Fruit fly (Drosophila melanogaster) whole organism, embryonic: Measurements from ENCODE around the gene CG9706.

Source experiments
- Abd-B ChIP-seq: fragments of 200-800 bp; sonication (Bioruptor generic); optimal IDR thresholded peaks from 2 replicates; lab custom pipeline; 2018; ENCODE audit warnings: missing biosample characterization, mild to moderate bottlenecking, missing genetic modification characterization, moderate library complexity
- Bdp1 ChIP-seq: fragments of 200-800 bp; sonication (Bioruptor generic); optimal IDR thresholded peaks from 3 replicates; lab custom pipeline; 2016; ENCODE audit warnings: missing biosample characterization, missing genetic modification characterization
- BtbVII ChIP-seq: fragments of 200-800 bp; sonication (Bioruptor generic); optimal IDR thresholded peaks from 3 replicates; lab custom pipeline; 2017; ENCODE audit warnings: missing biosample characterization, mild to moderate bottlenecking, missing genetic modification characterization
- CG10366 ChIP-seq: fragments of 200-800 bp; sonication (Bioruptor generic); IDR thresholded peaks from 2 replicates; pipeline ENCODE4 v1.3.6; 2022; ENCODE audit warnings: missing biosample characterization, missing genetic modification characterization
- CG11247 ChIP-seq: fragments of 200-800 bp; sonication (Bioruptor generic); IDR thresholded peaks from 2 replicates; pipeline ENCODE4 v1.3.6; 2022; ENCODE audit warnings: missing biosample characterization, missing genetic modification characterization
- CG11723 ChIP-seq: fragments of 200-800 bp; sonication (Bioruptor generic); optimal IDR thresholded peaks from 2 replicates; lab custom pipeline; 2017; ENCODE audit warnings: missing biosample characterization, mild to moderate bottlenecking, missing genetic modification characterization
- CG12155 ChIP-seq: fragments of 200-800 bp; sonication (Bioruptor generic); optimal IDR thresholded peaks from 3 replicates; lab custom pipeline; 2016; ENCODE audit warnings: missing biosample characterization, missing genetic modification characterization
- CG12744 ChIP-seq: fragments of 200-800 bp; sonication (Bioruptor generic); optimal IDR thresholded peaks from 2 replicates; lab custom pipeline; 2016; ENCODE audit warnings: missing biosample characterization, missing genetic modification characterization
- CG13296 ChIP-seq: fragments of 200-800 bp; sonication (Bioruptor generic); optimal IDR thresholded peaks from 3 replicates; lab custom pipeline; 2018; ENCODE audit warnings: missing biosample characterization, mild to moderate bottlenecking, missing genetic modification characterization
- CG13775 ChIP-seq: fragments of 200-800 bp; sonication (Bioruptor generic); optimal IDR thresholded peaks from 3 replicates; lab custom pipeline; 2017; ENCODE audit warnings: missing biosample characterization, mild to moderate bottlenecking, missing genetic modification characterization
- CG16779 ChIP-seq: fragments of 200-800 bp; sonication (Bioruptor generic); IDR thresholded peaks from 2 replicates; pipeline ENCODE4 v1.3.6; 2022; ENCODE audit warnings: missing biosample characterization, missing genetic modification characterization
- CG17612 ChIP-seq: fragments of 200-800 bp; sonication (Bioruptor generic); IDR thresholded peaks from 2 replicates; pipeline ENCODE4 v1.3.6; 2022; ENCODE audit warnings: missing biosample characterization, missing genetic modification characterization
- CG17802 ChIP-seq: fragments of 200-800 bp; sonication (Bioruptor generic); optimal IDR thresholded peaks from 2 replicates; lab custom pipeline; 2018; ENCODE audit warnings: missing biosample characterization, mild to moderate bottlenecking, missing genetic modification characterization, moderate library complexity
- CG1832 ChIP-seq: fragments of 200-800 bp; sonication (Bioruptor generic); optimal IDR thresholded peaks from 2 replicates; lab custom pipeline; 2017; ENCODE audit warnings: missing biosample characterization, mild to moderate bottlenecking, missing genetic modification characterization, inconsistent platforms
- CG2116 ChIP-seq: fragments of 200-800 bp; sonication (Bioruptor generic); optimal IDR thresholded peaks from 3 replicates; lab custom pipeline; 2018; ENCODE audit warnings: missing biosample characterization, mild to moderate bottlenecking, missing genetic modification characterization
- CG30403 ChIP-seq: fragments of 200-800 bp; sonication (Bioruptor generic); optimal IDR thresholded peaks from 3 replicates; lab custom pipeline; 2016; ENCODE audit warnings: missing biosample characterization, missing genetic modification characterization
- CG32767 ChIP-seq: fragments of 200-800 bp; sonication (Bioruptor generic); IDR thresholded peaks from 2 replicates; pipeline ENCODE4 v1.3.6; 2022; ENCODE audit warnings: missing biosample characterization, missing genetic modification characterization
- CG32772 ChIP-seq: fragments of 200-800 bp; sonication (Bioruptor generic); IDR thresholded peaks from 2 replicates; pipeline ENCODE4 v1.3.6; 2022; ENCODE audit warnings: missing biosample characterization, missing genetic modification characterization
- CG34422 ChIP-seq: fragments of 200-800 bp; sonication (Bioruptor generic); IDR thresholded peaks from 3 replicates; pipeline ENCODE4 v1.3.6; 2022; ENCODE audit warnings: missing biosample characterization, missing genetic modification characterization
- CG4424 ChIP-seq: fragments of 200-800 bp; sonication (Bioruptor generic); optimal IDR thresholded peaks from 3 replicates; lab custom pipeline; 2016; ENCODE audit warnings: missing biosample characterization, missing genetic modification characterization
- CG4707 ChIP-seq: fragments of 200-800 bp; sonication (Bioruptor generic); optimal IDR thresholded peaks from 2 replicates; lab custom pipeline; 2018; ENCODE audit warnings: missing biosample characterization, mild to moderate bottlenecking, missing genetic modification characterization, moderate library complexity
- CG6683 ChIP-seq: fragments of 200-800 bp; sonication (Bioruptor generic); optimal IDR thresholded peaks from 2 replicates; lab custom pipeline; 2017; ENCODE audit warnings: missing biosample characterization, mild to moderate bottlenecking, missing genetic modification characterization, missing genetic modification reagents
- CG8281 ChIP-seq: fragments of 200-800 bp; sonication (Bioruptor generic); optimal IDR thresholded peaks from 2 replicates; lab custom pipeline; 2018; ENCODE audit warnings: missing biosample characterization, mild to moderate bottlenecking, missing genetic modification characterization, moderate library complexity
- D19A ChIP-seq: fragments of 200-800 bp; optimal IDR thresholded peaks from 3 replicates; lab custom pipeline; 2019; ENCODE audit warnings: missing biosample characterization, mild to moderate bottlenecking, missing genetic modification characterization, moderate library complexity
- HLH4C ChIP-seq: fragments of 200-800 bp; sonication (Bioruptor generic); IDR thresholded peaks from 3 replicates; pipeline ENCODE4 v1.3.6; 2022; ENCODE audit warnings: missing biosample characterization, missing genetic modification characterization; ENCODE audit not compliant: partially characterized antibody
- Hr39 ChIP-seq: fragments of >200 bp; optimal IDR thresholded peaks from 2 replicates; lab custom pipeline; 2017
- Mad ChIP-seq: fragments of 200-800 bp; sonication (Bioruptor generic); optimal IDR thresholded peaks from 2 replicates; lab custom pipeline; 2016; ENCODE audit warnings: missing biosample characterization, missing genetic modification characterization
- Max ChIP-seq: fragments of 200-800 bp; sonication (Bioruptor generic); optimal IDR thresholded peaks from 2 replicates; lab custom pipeline; 2016; ENCODE audit warnings: missing biosample characterization, mild to moderate bottlenecking, missing genetic modification characterization
- Mes4 ChIP-seq: fragments of 200-800 bp; sonication (Bioruptor generic); optimal IDR thresholded peaks from 2 replicates; lab custom pipeline; 2016; ENCODE audit warnings: missing biosample characterization, missing genetic modification characterization
- Neu2 ChIP-seq: fragments of 200-800 bp; sonication (Bioruptor generic); optimal IDR thresholded peaks from 3 replicates; lab custom pipeline; 2016; ENCODE audit warnings: missing biosample characterization, missing genetic modification characterization, borderline replicate concordance
- Nf-YB ChIP-seq: fragments of 200-800 bp; sonication (Bioruptor generic); optimal IDR thresholded peaks from 3 replicates; lab custom pipeline; 2019; ENCODE audit warnings: missing biosample characterization, mild to moderate bottlenecking, missing genetic modification characterization, moderate library complexity
- Nf-YC ChIP-seq: fragments of 200-800 bp; optimal IDR thresholded peaks from 3 replicates; lab custom pipeline; 2019; ENCODE audit warnings: missing biosample characterization, mild to moderate bottlenecking, missing genetic modification characterization, moderate library complexity
- Ravus ChIP-seq: fragments of 200-800 bp; sonication (Bioruptor generic); IDR thresholded peaks from 2 replicates; pipeline ENCODE4 v1.3.6; 2022; ENCODE audit warnings: missing biosample characterization, missing genetic modification characterization
- Side ChIP-seq: fragments of 200-800 bp; sonication (Bioruptor generic); optimal IDR thresholded peaks from 2 replicates; lab custom pipeline; 2016; ENCODE audit warnings: missing biosample characterization, missing genetic modification characterization
- Sry-β ChIP-seq: fragments of 200-800 bp; sonication (Bioruptor generic); optimal IDR thresholded peaks from 2 replicates; lab custom pipeline; 2018; ENCODE audit warnings: missing biosample characterization, mild to moderate bottlenecking, missing genetic modification characterization, moderate library complexity
- Trl ChIP-seq, 3 experiments: fragments of >200 bp in 2 of 3; fragments of 200-800 bp in 1 of 3; sonication (Bioruptor generic) in 1 of 3; optimal IDR thresholded peaks; 2 replicates in 1 of 3; 3 replicates in 2 of 3; lab custom pipeline; 2016 to 2017; ENCODE audit warnings: missing biosample characterization in 1 of 3, missing genetic modification characterization in 1 of 3
- ara ChIP-seq: fragments of 200-800 bp; sonication (Bioruptor generic); IDR thresholded peaks from 2 replicates; pipeline ENCODE4 v1.3.6; 2022; ENCODE audit warnings: missing biosample characterization, missing genetic modification characterization
- cwo ChIP-seq: fragments of 200-800 bp; sonication (Bioruptor generic); optimal IDR thresholded peaks from 3 replicates; lab custom pipeline; 2017; ENCODE audit warnings: missing biosample characterization, missing genetic modification characterization, mild to moderate bottlenecking, moderate library complexity, missing genetic modification reagents
- da ChIP-seq: fragments of 200-800 bp; sonication (Bioruptor generic); optimal IDR thresholded peaks from 2 replicates; lab custom pipeline; 2016; ENCODE audit warnings: missing biosample characterization, missing genetic modification characterization
- emc ChIP-seq: fragments of 200-800 bp; sonication (Bioruptor generic); optimal IDR thresholded peaks from 2 replicates; lab custom pipeline; 2016; ENCODE audit warnings: missing biosample characterization, missing genetic modification characterization
- fd64A ChIP-seq: fragments of 200-800 bp; sonication (Bioruptor generic); optimal IDR thresholded peaks from 3 replicates; lab custom pipeline; 2018; ENCODE audit warnings: missing biosample characterization, mild to moderate bottlenecking, missing genetic modification characterization
- gem ChIP-seq: fragments of 200-800 bp; sonication (Bioruptor generic); optimal IDR thresholded peaks from 2 replicates; lab custom pipeline; 2019; ENCODE audit warnings: missing biosample characterization, mild to moderate bottlenecking, missing genetic modification characterization, moderate library complexity
- gro ChIP-seq: fragments of 200-800 bp; sonication (Bioruptor generic); optimal IDR thresholded peaks from 2 replicates; lab custom pipeline; 2016; ENCODE audit warnings: missing biosample characterization, missing genetic modification characterization
- kni ChIP-seq: fragments of 200-800 bp; sonication (Bioruptor generic); optimal IDR thresholded peaks from 3 replicates; lab custom pipeline; 2017; ENCODE audit warnings: mild to moderate bottlenecking, missing biosample characterization, missing genetic modification reagents, missing genetic modification characterization
- p53 ChIP-seq: fragments of 200-800 bp; sonication (Bioruptor generic); optimal IDR thresholded peaks from 2 replicates; lab custom pipeline; 2016; ENCODE audit warnings: missing biosample characterization, missing genetic modification characterization
- schlank ChIP-seq: fragments of 200-800 bp; sonication (Bioruptor generic); optimal IDR thresholded peaks from 2 replicates; lab custom pipeline; 2018; ENCODE audit warnings: missing biosample characterization, mild to moderate bottlenecking, missing genetic modification characterization
- sima ChIP-seq: fragments of 200-800 bp; sonication (Bioruptor generic); optimal IDR thresholded peaks from 2 replicates; lab custom pipeline; 2016; ENCODE audit warnings: missing biosample characterization, missing genetic modification characterization
- tll ChIP-seq, 2 experiments: fragments of 200-800 bp in 1 of 2; fragments of >200 bp in 1 of 2; sonication (Bioruptor generic) in 1 of 2; optimal IDR thresholded peaks; 2 replicates each; lab custom pipeline; 2017 to 2019; ENCODE audit warnings: missing biosample characterization in 2 of 2, missing genetic modification characterization in 2 of 2, mild to moderate bottlenecking in 1 of 2, moderate library complexity in 1 of 2
- tna ChIP-seq: fragments of 200-800 bp; sonication (Bioruptor generic); IDR thresholded peaks from 2 replicates; pipeline ENCODE4 v1.3.6; 2022; ENCODE audit warnings: missing biosample characterization, missing genetic modification characterization; ENCODE audit not compliant: partially characterized antibody
- tx ChIP-seq: fragments of 200-800 bp; sonication (Bioruptor generic); optimal IDR thresholded peaks from 2 replicates; lab custom pipeline; 2016; ENCODE audit warnings: missing biosample characterization, missing genetic modification characterization
- zen ChIP-seq: fragments of 200-800 bp; sonication (Bioruptor generic); optimal IDR thresholded peaks from 3 replicates; lab custom pipeline; 2018; ENCODE audit warnings: missing biosample characterization, mild to moderate bottlenecking, missing genetic modification characterization, moderate library complexity

CG9706 gene

dm6 chr3L:16749726-16750125 lies 33.1 kb upstream of the CG9706 start (continued):
- TF ChIP-seq CG30403 (peak; percentile 22), CG17612 (GFP tag; lab: Robert Waterston, UW) (no peak), ara (GFP tag; lab: Robert Waterston, UW) (no peak), Side (GFP tag; lab: Kevin White, UChicago) (no peak), Neu2 (GFP tag; lab: Kevin White, UChicago) (no peak), gem (tag; lab: Kevin White, UChicago) (peak; percentile 70), CG34422 (GFP tag; lab: Robert Waterston, UW) (no peak), Ravus (GFP tag; lab: Robert Waterston, UW) (no peak), p53 (no peak), schlank (tag; lab: Kevin White, UChicago) (no peak), CG13775 (GFP tag; lab: Kevin White, UChicago) (no peak), Bdp1 (GFP tag; lab: Kevin White, UChicago) (no peak), emc (GFP tag; lab: Kevin White, UChicago) (no peak), zen (tag; lab: Kevin White, UChicago) (peak; percentile 18), tll (GFP tag; optimal IDR thresholded peaks at IDR 0.05; lab: Kevin White, UChicago) (no peak), CG32767 (no peak), tx (GFP tag; lab: Kevin White, UChicago) (no peak), Mes4 (GFP tag; lab: Kevin White, UChicago) (no peak), CG16779 (GFP tag; lab: Robert Waterston, UW) (no peak), kni (no peak), sima (GFP tag; lab: Kevin White, UChicago) (no peak), CG12155 (GFP tag; lab: Kevin White, UChicago) (no peak), CG8281 (tag; lab: Kevin White, UChicago) (no peak), CG17802 (tag; lab: Kevin White, UChicago) (no peak), CG11723 (GFP tag; lab: Kevin White, UChicago) (no peak), CG12744 (GFP tag; lab: Kevin White, UChicago) (no peak), Sry-β (no peak), cwo (GFP tag; lab: Kevin White, UChicago) (no peak), Max (GFP tag; lab: Kevin White, UChicago) (no peak), Mad (GFP tag; lab: Kevin White, UChicago) (no peak), Hr39 (lab: Kevin White, UChicago) (no peak), fd64A (GFP tag; lab: Kevin White, UChicago) (no peak), CG1832 (GFP tag; lab: Kevin White, UChicago) (no peak), CG11247 (GFP tag; lab: Robert Waterston, UW) (no peak), BtbVII (GFP tag; lab: Kevin White, UChicago) (no peak), CG6683 (GFP tag; lab: Kevin White, UChicago) (no peak), CG4424 (GFP tag; lab: Kevin White, UChicago) (peak; percentile 36), Trl (optimal IDR thresholded peaks at IDR 0.05; lab: Kevin White, UChicago) (no peak), Trl (GFP tag; optimal IDR thresholded peaks at IDR 0.05; lab: Kevin White, UChicago) (no peak), CG4707 (GFP tag; lab: Kevin White, UChicago) (no peak), CG10366 (no peak), CG2116 (GFP tag; lab: Kevin White, UChicago) (no peak), CG32772 (no peak), tna (GFP tag; lab: Robert Waterston, UW) (no peak), CG13296 (no peak), Nf-YC (tag; lab: Kevin White, UChicago) (no peak), D19A (tag; lab: Kevin White, UChicago) (peak; percentile 59), gro (GFP tag; lab: Kevin White, UChicago) (no peak), Abd-B (GFP tag; lab: Kevin White, UChicago) (no peak), da (GFP tag; lab: Kevin White, UChicago) (no peak), HLH4C (GFP tag; lab: Robert Waterston, UW) (no peak), Nf-YB (GFP tag; lab: Kevin White, UChicago) (no peak)
